Fruit fly (Drosophila melanogaster) whole organism, embryonic: ENCODE results near the gene plx.
A peak's percentile ranks its signal among the peaks of the same experiment; 100 is the strongest.

ENCODE experiments used
- Ada2b ChIP-seq: fragments of 200-800 bp; sonication (Bioruptor generic); IDR thresholded peaks from 2 replicates; pipeline ENCODE4 v1.3.6; 2022; ENCODE audit warnings: missing biosample characterization, missing genetic modification characterization
- Antp ChIP-seq: fragments of 200-800 bp; sonication (Bioruptor generic); optimal IDR thresholded peaks from 3 replicates; lab custom pipeline; 2016; ENCODE audit warnings: missing biosample characterization, missing genetic modification characterization
- Atf6 ChIP-seq: fragments of 200-800 bp; sonication (Bioruptor generic); IDR thresholded peaks from 2 replicates; pipeline ENCODE4 v1.3.6; 2022; ENCODE audit warnings: missing biosample characterization, missing genetic modification characterization
- CG11723 ChIP-seq: fragments of 200-800 bp; sonication (Bioruptor generic); optimal IDR thresholded peaks from 2 replicates; lab custom pipeline; 2017; ENCODE audit warnings: missing biosample characterization, mild to moderate bottlenecking, missing genetic modification characterization
- CG12744 ChIP-seq: fragments of 200-800 bp; sonication (Bioruptor generic); optimal IDR thresholded peaks from 2 replicates; lab custom pipeline; 2016; ENCODE audit warnings: missing biosample characterization, missing genetic modification characterization
- CG12942 ChIP-seq: fragments of 200-800 bp; sonication (Bioruptor generic); optimal IDR thresholded peaks from 3 replicates; lab custom pipeline; 2016; ENCODE audit warnings: missing biosample characterization, missing genetic modification characterization
- CG14050 ChIP-seq: fragments of 200-800 bp; sonication (Bioruptor generic); IDR thresholded peaks from 3 replicates; pipeline ENCODE4 v1.3.6; 2022; ENCODE audit warnings: missing biosample characterization, missing genetic modification characterization
- CG14710 ChIP-seq: fragments of 200-800 bp; sonication (Bioruptor generic); optimal IDR thresholded peaks from 3 replicates; lab custom pipeline; 2019; ENCODE audit warnings: missing biosample characterization, mild to moderate bottlenecking, missing genetic modification characterization, moderate library complexity
- CG1602 ChIP-seq: fragments of 200-800 bp; sonication (Bioruptor generic); optimal IDR thresholded peaks from 3 replicates; lab custom pipeline; 2016; ENCODE audit warnings: missing biosample characterization, missing genetic modification characterization
- CG17186 ChIP-seq: fragments of 200-800 bp; sonication (Bioruptor generic); optimal IDR thresholded peaks from 3 replicates; lab custom pipeline; 2017; ENCODE audit warnings: missing biosample characterization, missing genetic modification reagents, missing genetic modification characterization
- CG17612 ChIP-seq: fragments of 200-800 bp; sonication (Bioruptor generic); IDR thresholded peaks from 2 replicates; pipeline ENCODE4 v1.3.6; 2022; ENCODE audit warnings: missing biosample characterization, missing genetic modification characterization
- CG1832 ChIP-seq: fragments of 200-800 bp; sonication (Bioruptor generic); optimal IDR thresholded peaks from 2 replicates; lab custom pipeline; 2017; ENCODE audit warnings: missing biosample characterization, mild to moderate bottlenecking, missing genetic modification characterization, inconsistent platforms
- CG31224 ChIP-seq: fragments of 200-800 bp; sonication (Bioruptor generic); IDR thresholded peaks from 2 replicates; pipeline ENCODE4 v1.3.6; 2022; ENCODE audit warnings: missing biosample characterization, missing genetic modification characterization
- CG32772 ChIP-seq: fragments of 200-800 bp; sonication (Bioruptor generic); IDR thresholded peaks from 2 replicates; pipeline ENCODE4 v1.3.6; 2022; ENCODE audit warnings: missing biosample characterization, missing genetic modification characterization
- CG42726 ChIP-seq: fragments of 200-800 bp; sonication (Bioruptor generic); IDR thresholded peaks from 2 replicates; pipeline ENCODE4 v1.3.6; 2022; ENCODE audit warnings: missing biosample characterization, missing genetic modification characterization; ENCODE audit not compliant: partially characterized antibody
- CG7839 ChIP-seq: fragments of 200-800 bp; sonication (Bioruptor generic); optimal IDR thresholded peaks from 3 replicates; lab custom pipeline; 2018; ENCODE audit warnings: missing biosample characterization, mild to moderate bottlenecking, missing genetic modification characterization, moderate library complexity
- CG8290 ChIP-seq, 3 experiments: fragments of 200-800 bp; sonication (Bioruptor generic); optimal IDR thresholded peaks; 2 replicates each; lab custom pipeline; 2016 to 2019; ENCODE audit warnings: missing biosample characterization in 3 of 3, missing genetic modification characterization in 3 of 3, mild to moderate bottlenecking in 2 of 3, moderate library complexity in 1 of 3
- CG8359 ChIP-seq: fragments of 200-800 bp; sonication (Bioruptor generic); optimal IDR thresholded peaks from 2 replicates; lab custom pipeline; 2017; ENCODE audit warnings: missing biosample characterization, mild to moderate bottlenecking, missing genetic modification characterization, borderline replicate concordance
- CG9215 ChIP-seq: fragments of 200-800 bp; sonication (Bioruptor generic); IDR thresholded peaks from 2 replicates; pipeline ENCODE4 v1.3.6; 2022; ENCODE audit warnings: missing biosample characterization, missing genetic modification characterization
- CG9609 ChIP-seq: fragments of 200-800 bp; sonication (Bioruptor generic); optimal IDR thresholded peaks from 3 replicates; lab custom pipeline; 2016; ENCODE audit warnings: missing biosample characterization, missing genetic modification characterization
- Dad ChIP-seq: fragments of 200-800 bp; sonication (Bioruptor generic); optimal IDR thresholded peaks from 3 replicates; lab custom pipeline; 2016; ENCODE audit warnings: missing biosample characterization, missing genetic modification characterization
- Hmx ChIP-seq: fragments of 200-800 bp; sonication (Bioruptor generic); optimal IDR thresholded peaks from 2 replicates; lab custom pipeline; 2016; ENCODE audit warnings: missing biosample characterization, missing genetic modification characterization
- MBD-R2 ChIP-seq: fragments of 200-800 bp; sonication (Bioruptor generic); IDR thresholded peaks from 2 replicates; pipeline ENCODE4 v1.3.6; 2022; ENCODE audit warnings: missing biosample characterization, missing genetic modification characterization
- MESR4 ChIP-seq: fragments of 200-800 bp; sonication (Bioruptor generic); optimal IDR thresholded peaks from 2 replicates; lab custom pipeline; 2018; ENCODE audit warnings: missing biosample characterization, mild to moderate bottlenecking, missing genetic modification characterization, moderate library complexity
- Nf-YB ChIP-seq: fragments of 200-800 bp; sonication (Bioruptor generic); optimal IDR thresholded peaks from 3 replicates; lab custom pipeline; 2019; ENCODE audit warnings: missing biosample characterization, mild to moderate bottlenecking, missing genetic modification characterization, moderate library complexity
- Nf-YC ChIP-seq: fragments of 200-800 bp; optimal IDR thresholded peaks from 3 replicates; lab custom pipeline; 2019; ENCODE audit warnings: missing biosample characterization, mild to moderate bottlenecking, missing genetic modification characterization, moderate library complexity
- Sry-δ ChIP-seq: fragments of 200-800 bp; sonication (Bioruptor generic); optimal IDR thresholded peaks from 2 replicates; lab custom pipeline; 2016; ENCODE audit warnings: missing biosample characterization, missing genetic modification characterization
- Usf ChIP-seq: fragments of 200-800 bp; sonication (Bioruptor generic); optimal IDR thresholded peaks from 2 replicates; lab custom pipeline; 2017; ENCODE audit warnings: missing genotype, missing biosample characterization, missing genetic modification characterization
- Xrp1 ChIP-seq: fragments of 200-800 bp; sonication (Bioruptor generic); IDR thresholded peaks from 2 replicates; pipeline ENCODE4 v1.3.6; 2022; ENCODE audit warnings: missing biosample characterization, missing genetic modification characterization
- ara ChIP-seq: fragments of 200-800 bp; sonication (Bioruptor generic); IDR thresholded peaks from 2 replicates; pipeline ENCODE4 v1.3.6; 2022; ENCODE audit warnings: missing biosample characterization, missing genetic modification characterization
- bigmax ChIP-seq: fragments of 200-800 bp; sonication (Bioruptor generic); optimal IDR thresholded peaks from 2 replicates; lab custom pipeline; 2018; ENCODE audit warnings: missing biosample characterization, mild to moderate bottlenecking, missing genetic modification characterization
- chinmo ChIP-seq: fragments of 200-800 bp; sonication (Bioruptor generic); IDR thresholded peaks from 4 replicates; pipeline ENCODE4 v1.3.6; 2022; ENCODE audit warnings: missing biosample characterization, missing genetic modification characterization; ENCODE audit not compliant: partially characterized antibody
- corto ChIP-seq: fragments of 200-800 bp; sonication (Bioruptor generic); optimal IDR thresholded peaks from 2 replicates; lab custom pipeline; 2016; ENCODE audit warnings: missing biosample characterization, mild to moderate bottlenecking, missing genetic modification characterization, moderate library complexity
- crc ChIP-seq: fragments of 200-800 bp; sonication (Bioruptor generic); optimal IDR thresholded peaks from 2 replicates; lab custom pipeline; 2016; ENCODE audit warnings: missing biosample characterization, missing genetic modification characterization
- danr ChIP-seq: fragments of 200-800 bp; sonication (Bioruptor generic); IDR thresholded peaks from 2 replicates; pipeline ENCODE4 v1.3.6; 2022; ENCODE audit warnings: missing biosample characterization, missing genetic modification characterization
- gcm2 ChIP-seq: fragments of 200-800 bp; sonication (Bioruptor generic); optimal IDR thresholded peaks from 2 replicates; lab custom pipeline; 2016; ENCODE audit warnings: missing biosample characterization, missing genetic modification characterization
- gro ChIP-seq: fragments of 200-800 bp; sonication (Bioruptor generic); optimal IDR thresholded peaks from 2 replicates; lab custom pipeline; 2016; ENCODE audit warnings: missing biosample characterization, missing genetic modification characterization
- ind ChIP-seq: fragments of 200-800 bp; sonication (Bioruptor generic); optimal IDR thresholded peaks from 3 replicates; lab custom pipeline; 2016; ENCODE audit warnings: missing biosample characterization, missing genetic modification characterization
- nau ChIP-seq: fragments of 200-800 bp; sonication (Bioruptor generic); optimal IDR thresholded peaks from 3 replicates; lab custom pipeline; 2017; ENCODE audit warnings: missing biosample characterization, mild to moderate bottlenecking, missing genetic modification characterization, missing genetic modification reagents
- oc ChIP-seq: fragments of 200-800 bp; sonication (Bioruptor generic); optimal IDR thresholded peaks from 2 replicates; lab custom pipeline; 2018; ENCODE audit warnings: missing biosample characterization, mild to moderate bottlenecking, missing genetic modification characterization, moderate library complexity
- phol ChIP-seq: fragments of 200-800 bp; sonication (Bioruptor generic); optimal IDR thresholded peaks from 3 replicates; lab custom pipeline; 2018; ENCODE audit warnings: missing biosample characterization, mild to moderate bottlenecking, missing genetic modification characterization, moderate library complexity
- pum ChIP-seq: fragments of 200-800 bp; sonication (Bioruptor generic); optimal IDR thresholded peaks from 2 replicates; lab custom pipeline; 2016; ENCODE audit warnings: missing biosample characterization, missing genetic modification characterization
- ranshi ChIP-seq: fragments of 200-800 bp; sonication (Bioruptor generic); IDR thresholded peaks from 2 replicates; pipeline ENCODE4 v1.3.6; 2022; ENCODE audit warnings: missing biosample characterization, missing genetic modification characterization
- ro ChIP-seq: fragments of 200-800 bp; sonication (Bioruptor generic); IDR thresholded peaks from 2 replicates; pipeline ENCODE4 v1.3.6; 2022; ENCODE audit warnings: missing biosample characterization, missing genetic modification characterization
- slp2 ChIP-seq: fragments of 200-800 bp; sonication (Bioruptor generic); optimal IDR thresholded peaks from 2 replicates; lab custom pipeline; 2016; ENCODE audit warnings: missing biosample characterization, missing genetic modification characterization
- sug ChIP-seq: fragments of 200-800 bp; optimal IDR thresholded peaks from 2 replicates; lab custom pipeline; 2019; ENCODE audit warnings: missing biosample characterization, mild to moderate bottlenecking, missing genetic modification characterization, moderate library complexity
- tgo ChIP-seq: fragments of 200-800 bp; sonication (Bioruptor generic); IDR thresholded peaks from 3 replicates; pipeline ENCODE4 v1.3.6; 2022; ENCODE audit warnings: missing biosample characterization, missing genetic modification characterization
- tin ChIP-seq: fragments of 200-800 bp; sonication (Bioruptor generic); optimal IDR thresholded peaks from 3 replicates; lab custom pipeline; 2016; ENCODE audit warnings: missing biosample characterization, missing genetic modification characterization
- toy ChIP-seq: fragments of 200-800 bp; sonication (Bioruptor generic); IDR thresholded peaks from 2 replicates; pipeline ENCODE4 v1.3.6; 2022; ENCODE audit warnings: missing biosample characterization, missing genetic modification characterization
- vvl ChIP-seq: fragments of 200-800 bp; sonication (Bioruptor generic); IDR thresholded peaks from 2 replicates; pipeline ENCODE4 v1.3.6; 2022; ENCODE audit warnings: missing biosample characterization, missing genetic modification characterization

Gene plx

dm6 chr3R:5654692-5655181 lies 30.9 kb upstream of the plx start, which contains the start of the genes elm and MED27 (continued):
- peak; percentile 96 for TF ChIP-seq CG1602 (GFP tag; lab: Kevin White, UChicago)
- TF ChIP-seq nau (GFP tag; lab: Kevin White, UChicago) = no peak
- TF ChIP-seq Nf-YC (tag; lab: Kevin White, UChicago) = peak; percentile 90
- peak; percentile 89; the same call in 2 of the 4 replicates for TF ChIP-seq chinmo (GFP tag; lab: Robert Waterston, UW)
- peak; percentile 77 for TF ChIP-seq gcm2 (GFP tag; lab: Kevin White, UChicago)
- TF ChIP-seq crc (GFP tag; lab: Kevin White, UChicago) = peak; percentile 65
- peak; percentile 86 for TF ChIP-seq CG12744 (GFP tag; lab: Kevin White, UChicago)
- peak; percentile 68; the same call in 1 of the 2 replicates for TF ChIP-seq CG17612
- TF ChIP-seq ro (GFP tag; lab: Robert Waterston, UW) = peak; percentile 87
- peak; percentile 95 for TF ChIP-seq sug
- TF ChIP-seq Antp (GFP tag; lab: Kevin White, UChicago) = peak; percentile 88
- peak; percentile 87 for TF ChIP-seq CG31224 (GFP tag; lab: Robert Waterston, UW)
- peak; percentile 95 for TF ChIP-seq phol (tag; lab: Kevin White, UChicago)
- peak; percentile 81 for TF ChIP-seq CG11723 (GFP tag; lab: Kevin White, UChicago)
- TF ChIP-seq toy = peak; percentile 72; the same call in 1 of the 2 replicates
- peak; percentile 92 for TF ChIP-seq Ada2b (GFP tag; lab: Robert Waterston, UW)
- peak; percentile 95 for TF ChIP-seq ind
- TF ChIP-seq CG9215 (GFP tag; lab: Robert Waterston, UW) = peak; percentile 96
- TF ChIP-seq CG42726 (GFP tag; lab: Robert Waterston, UW) = peak; percentile 60; the same call in 1 of the 2 replicates
- TF ChIP-seq ara (GFP tag; lab: Robert Waterston, UW) = peak; percentile 90
- peak; percentile 90 for TF ChIP-seq CG14050
- TF ChIP-seq oc (tag; lab: Kevin White, UChicago) = peak; percentile 67
- TF ChIP-seq Atf6 (GFP tag; lab: Robert Waterston, UW) = peak; percentile 87
- peak; percentile 82 for TF ChIP-seq CG17186 (GFP tag; lab: Kevin White, UChicago)
- peak; percentile 77 for TF ChIP-seq Nf-YB (GFP tag; lab: Kevin White, UChicago)
- peak; percentile 84 for TF ChIP-seq corto (GFP tag; lab: Kevin White, UChicago)
- TF ChIP-seq ranshi = peak; percentile 93
- peak; percentile 69 for TF ChIP-seq CG8359 (GFP tag; lab: Kevin White, UChicago)
- TF ChIP-seq CG1832 = no peak
- TF ChIP-seq CG9609 (GFP tag; lab: Kevin White, UChicago) = peak; percentile 91
- peak; percentile 92 for TF ChIP-seq CG12942 (GFP tag; lab: Kevin White, UChicago)
- peak; percentile 90 for TF ChIP-seq CG8290 (GFP tag; optimal IDR thresholded peaks at IDR 0.05; lab: Kevin White, UChicago)
- TF ChIP-seq CG8290 (tag; optimal IDR thresholded peaks at IDR 0.05; lab: Kevin White, UChicago) = peak; percentile 64 to 70
- peak; percentile 99 for TF ChIP-seq Sry-δ (GFP tag; lab: Kevin White, UChicago)
- peak; percentile 95 for TF ChIP-seq MBD-R2
- peak; percentile 92 for TF ChIP-seq danr
- TF ChIP-seq slp2 (GFP tag; lab: Kevin White, UChicago) = peak; percentile 81
- peak; percentile 90 for TF ChIP-seq CG7839 (tag; lab: Kevin White, UChicago)
- peak; percentile 86 for TF ChIP-seq Hmx (GFP tag; lab: Kevin White, UChicago)
- TF ChIP-seq Usf (GFP tag; lab: Kevin White, UChicago) = peak; percentile 87
- TF ChIP-seq tin (GFP tag; lab: Kevin White, UChicago) = peak; percentile 96
- peak; percentile 94 for TF ChIP-seq vvl (GFP tag; lab: Robert Waterston, UW)
- TF ChIP-seq Xrp1 (GFP tag; lab: Robert Waterston, UW) = peak; percentile 95
- TF ChIP-seq tgo = peak; percentile 94
- peak; percentile 96 for TF ChIP-seq MESR4
- TF ChIP-seq pum (GFP tag; lab: Kevin White, UChicago) = peak; percentile 94
- TF ChIP-seq bigmax (GFP tag; lab: Kevin White, UChicago) = no peak
- peak; percentile 91 for TF ChIP-seq Dad (GFP tag; lab: Kevin White, UChicago)
- peak; percentile 96 for TF ChIP-seq CG14710 (tag; lab: Kevin White, UChicago)
- peak; percentile 95 for TF ChIP-seq CG32772 (GFP tag; lab: Robert Waterston, UW)
- TF ChIP-seq gro = peak; percentile 89
